Worm (Caenorhabditis elegans): ENCODE results near the gene C53A3.4.
"Not testable (repeated sequence)": the region's sequence is repeated elsewhere in the genome, so short reads cannot be mapped to it uniquely, and the experiment has no call there.

Gene C53A3.4

DNA sequence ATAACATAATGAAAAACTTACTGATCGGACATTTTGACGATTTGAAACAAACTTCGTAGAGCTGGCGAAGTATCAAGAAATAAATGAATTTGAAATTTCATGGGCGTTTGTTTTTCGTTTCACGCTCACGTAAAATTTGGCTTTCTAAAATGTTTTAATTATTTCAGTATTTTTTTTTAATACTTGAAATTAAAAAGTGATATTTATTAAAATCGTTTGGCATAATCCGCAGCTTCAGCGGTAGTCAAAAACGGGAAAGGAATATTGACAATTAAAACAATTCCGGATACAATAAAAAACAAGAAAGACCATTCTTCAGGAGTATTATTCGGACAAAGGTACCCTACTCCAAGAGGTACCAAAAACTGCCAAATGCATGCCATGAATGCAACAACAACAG is 24.0 kb upstream of the C53A3.4 start, which contains the start of gene fbxa-183:
fbxa-183 (minus strand) TSS at position 101 of the 400 bp plus-strand sequence.
- TF ChIP-seq ahr-1 (tag; optimal IDR thresholded peaks at IDR 0.05) (no peak), lin-11 (tag; optimal IDR thresholded peaks at IDR 0.05) (no peak), dve-1 (tag; optimal IDR thresholded peaks at IDR 0.05) (no peak), nhr-232 (tag; optimal IDR thresholded peaks at IDR 0.05) (no peak), C38D4.7 (GFP tag; optimal IDR thresholded peaks at IDR 0.05) (no peak), F13H6.1 (tag; optimal IDR thresholded peaks at IDR 0.05) (no peak), hlh-30 (tag; optimal IDR thresholded peaks at IDR 0.05; ENCODE audit: insufficient read depth) (no peak), sdc-2 (tag; optimal IDR thresholded peaks at IDR 0.05) (no peak), nhr-11 (tag; optimal IDR thresholded peaks at IDR 0.05) (no peak), pha-4 (tag; optimal IDR thresholded peaks at IDR 0.05) (no peak), K02D7.2 (tag; optimal IDR thresholded peaks at IDR 0.05) (no peak), Y22D7AL.16 (tag; optimal IDR thresholded peaks at IDR 0.05) (no peak), mec-3 (tag; optimal IDR thresholded peaks at IDR 0.05; ENCODE audit: borderline replicate concordance) (no peak), ets-4 (tag; optimal IDR thresholded peaks at IDR 0.05) (no peak), ceh-18 (tag; optimal IDR thresholded peaks at IDR 0.05) (no peak), eyg-1 (tag; optimal IDR thresholded peaks at IDR 0.05) (no peak), K09A11.1 (tag; optimal IDR thresholded peaks at IDR 0.05; ENCODE audit: insufficient read depth) (no peak), tbx-7 (tag; optimal IDR thresholded peaks at IDR 0.05) (no peak)

DNA sequence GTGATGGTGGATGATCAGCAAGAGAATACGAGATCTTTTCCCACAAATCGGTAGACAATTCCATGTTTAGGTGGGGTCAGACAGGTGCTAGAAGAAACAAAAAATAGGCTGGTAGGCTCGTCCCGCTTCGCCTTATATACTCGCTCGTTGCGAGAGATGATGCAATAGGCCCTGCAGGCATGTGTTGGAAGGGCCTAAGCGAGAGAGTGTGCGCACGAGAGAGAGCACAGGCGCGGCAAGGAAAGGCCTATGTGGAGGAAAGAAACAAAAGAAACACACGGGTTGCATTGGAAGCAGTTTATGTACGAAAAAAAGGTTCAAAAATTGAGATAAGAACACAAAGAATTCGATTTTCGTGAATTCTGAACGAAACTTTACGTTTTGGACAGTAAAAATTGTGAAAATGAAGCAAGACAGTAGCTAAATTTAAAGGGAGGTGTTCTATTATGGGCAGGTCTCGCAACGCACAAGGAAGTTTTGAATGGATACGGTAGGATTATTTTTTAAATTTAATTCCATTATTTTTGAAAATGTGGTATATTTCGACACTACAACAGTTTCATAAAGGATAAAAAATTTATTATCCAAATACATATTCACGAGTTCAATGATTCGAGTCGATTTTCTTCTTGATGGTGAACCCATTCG is 22.2 kb upstream of the C53A3.4 start, which contains the start of gene F44E7.5:
F44E7.5 (minus strand) TSS at position 210 of the 648 bp plus-strand sequence.
- TF ChIP-seq ttx-3 (tag; optimal IDR thresholded peaks at IDR 0.05), result no peak
- no peak for TF ChIP-seq pros-1 (tag; optimal IDR thresholded peaks at IDR 0.05)
- no peak for TF ChIP-seq gmeb-2 (tag; optimal IDR thresholded peaks at IDR 0.05)
- TF ChIP-seq hlh-15 (tag; optimal IDR thresholded peaks at IDR 0.05), result no peak
- TF ChIP-seq ceh-31 (tag; optimal IDR thresholded peaks at IDR 0.05), result peak; percentile 52

- TF ChIP-seq pag-3 (tag; optimal IDR thresholded peaks at IDR 0.05; ENCODE audit: borderline replicate concordance), result no peak
- peak; percentile 21 for TF ChIP-seq unc-55 (GFP tag; optimal IDR thresholded peaks at IDR 0.05)
These were observed 21.3 kb upstream of the C53A3.4 start for ce11 chrV:5779984-5780383.

DNA sequence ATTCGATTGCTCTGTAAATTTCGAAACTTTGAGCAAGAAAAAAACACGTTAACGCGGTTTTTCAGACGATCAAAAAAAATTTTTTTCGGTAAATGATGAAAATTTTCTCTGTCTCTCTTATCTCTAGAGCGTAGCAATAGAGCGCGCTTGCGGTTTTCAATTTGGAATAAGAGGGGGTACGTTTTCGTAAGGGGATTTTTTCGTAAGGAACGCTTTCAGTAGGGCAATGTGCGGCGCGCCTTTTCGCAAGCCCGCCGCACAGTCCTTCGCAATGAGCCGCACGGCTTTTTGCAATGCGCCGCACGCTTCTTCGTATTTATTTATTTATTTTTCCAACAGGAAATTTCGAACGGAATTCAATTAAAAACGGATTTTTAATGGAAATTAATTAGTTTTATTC is 18.3 kb upstream of the C53A3.4 start, which contains the start of gene F44E7.4:
F44E7.4 (minus strand) TSS at position 13 of the 400 bp plus-strand sequence.
- peak; percentile 50 for TF ChIP-seq ceh-31 (tag; optimal IDR thresholded peaks at IDR 0.05)
- peak; percentile 78 for TF ChIP-seq sox-2 (GFP tag; IDR thresholded peaks at IDR 0.05)
- TF ChIP-seq unc-3 (GFP tag; conservative IDR thresholded peaks at IDR 0.05), result peak; percentile 72; the same call in 1 of the 2 replicates
- TF ChIP-seq unc-3 (tag; optimal IDR thresholded peaks at IDR 0.05), result not testable (repeated sequence)
- peak; percentile 4 for TF ChIP-seq ceh-14 (tag; optimal IDR thresholded peaks at IDR 0.05)
- peak; percentile 28 for TF ChIP-seq unc-42 (tag; optimal IDR thresholded peaks at IDR 0.05)
- TF ChIP-seq ceh-45 (GFP tag; IDR thresholded peaks at IDR 0.05), result peak; percentile 87
- TF ChIP-seq rnt-1 (tag; optimal IDR thresholded peaks at IDR 0.05), result peak; percentile 45
- peak; percentile 28 for TF ChIP-seq nfya-1 (tag; optimal IDR thresholded peaks at IDR 0.05)
- peak; percentile 4 for TF ChIP-seq tbx-2 (tag; optimal IDR thresholded peaks at IDR 0.05)

- TF ChIP-seq mec-3 (tag; optimal IDR thresholded peaks at IDR 0.05; ENCODE audit: borderline replicate concordance) (no peak), nhr-11 (tag; optimal IDR thresholded peaks at IDR 0.05) (no peak), unc-3 (GFP tag; conservative IDR thresholded peaks at IDR 0.05) (no peak), unc-3 (tag; optimal IDR thresholded peaks at IDR 0.05) (no peak), C38D4.7 (GFP tag; optimal IDR thresholded peaks at IDR 0.05) (no peak), ceh-45 (GFP tag; IDR thresholded peaks at IDR 0.05) (no peak), K09A11.1 (tag; optimal IDR thresholded peaks at IDR 0.05; ENCODE audit: insufficient read depth) (no peak), Y22D7AL.16 (tag; optimal IDR thresholded peaks at IDR 0.05) (no peak), lim-6 (tag; optimal IDR thresholded peaks at IDR 0.05) (no peak), ceh-18 (tag; optimal IDR thresholded peaks at IDR 0.05) (no peak), pax-1 (tag; optimal IDR thresholded peaks at IDR 0.05) (no peak), sdc-2 (tag; optimal IDR thresholded peaks at IDR 0.05) (no peak), ceh-9 (tag; optimal IDR thresholded peaks at IDR 0.05) (no peak), npax-4 (tag; optimal IDR thresholded peaks at IDR 0.05) (no peak), fax-1 (tag; optimal IDR thresholded peaks at IDR 0.05) (no peak), ceh-24 (tag; optimal IDR thresholded peaks at IDR 0.05) (no peak), ets-4 (tag; optimal IDR thresholded peaks at IDR 0.05) (no peak), ahr-1 (tag; optimal IDR thresholded peaks at IDR 0.05) (no peak)
These were observed 15.5 kb upstream of the C53A3.4 start for ce11 chrV:5774137-5774536.

Data from whole organism, late embryonic.